Fruit fly (Drosophila melanogaster) whole organism, embryonic: ENCODE measurements around the gene CG18622.

Source experiments
- Asciz ChIP-seq: fragments of 200-800 bp; sonication (Bioruptor generic); optimal IDR thresholded peaks from 2 replicates; lab custom pipeline; 2017; ENCODE audit warnings: missing biosample characterization, mild to moderate bottlenecking, missing genetic modification characterization, missing genetic modification reagents
- Blimp-1 ChIP-seq: fragments of 200-800 bp; sonication (Bioruptor generic); optimal IDR thresholded peaks from 3 replicates; lab custom pipeline; 2018; ENCODE audit warnings: missing biosample characterization, missing genetic modification characterization, mild to moderate bottlenecking, moderate library complexity, missing genetic modification reagents
- CG10565 ChIP-seq: fragments of 200-800 bp; sonication (Bioruptor generic); optimal IDR thresholded peaks from 3 replicates; lab custom pipeline; 2016; ENCODE audit warnings: missing biosample characterization, mild to moderate bottlenecking, missing genetic modification characterization
- CG11723 ChIP-seq: fragments of 200-800 bp; sonication (Bioruptor generic); optimal IDR thresholded peaks from 2 replicates; lab custom pipeline; 2017; ENCODE audit warnings: missing biosample characterization, mild to moderate bottlenecking, missing genetic modification characterization
- CG12299 ChIP-seq: fragments of 200-800 bp; sonication (Bioruptor generic); optimal IDR thresholded peaks from 2 replicates; lab custom pipeline; 2018; ENCODE audit warnings: missing biosample characterization, mild to moderate bottlenecking, missing genetic modification characterization
- CG1233 ChIP-seq: fragments of 200-800 bp; sonication (Bioruptor generic); optimal IDR thresholded peaks from 4 replicates; lab custom pipeline; 2018; ENCODE audit warnings: missing biosample characterization, mild to moderate bottlenecking, missing genetic modification characterization
- CG13287 ChIP-seq: fragments of 200-800 bp; sonication (Bioruptor generic); IDR thresholded peaks from 2 replicates; pipeline ENCODE4 v1.3.6; 2022; ENCODE audit warnings: missing biosample characterization, missing genetic modification characterization; ENCODE audit not compliant: partially characterized antibody
- CG13296 ChIP-seq: fragments of 200-800 bp; sonication (Bioruptor generic); optimal IDR thresholded peaks from 3 replicates; lab custom pipeline; 2018; ENCODE audit warnings: missing biosample characterization, mild to moderate bottlenecking, missing genetic modification characterization
- CG14050 ChIP-seq: fragments of 200-800 bp; sonication (Bioruptor generic); IDR thresholded peaks from 3 replicates; pipeline ENCODE4 v1.3.6; 2022; ENCODE audit warnings: missing biosample characterization, missing genetic modification characterization
- CG14860 ChIP-seq: fragments of 200-800 bp; sonication (Bioruptor generic); IDR thresholded peaks from 3 replicates; pipeline ENCODE4 v1.3.6; 2022; ENCODE audit warnings: missing biosample characterization, missing genetic modification characterization; ENCODE audit not compliant: partially characterized antibody
- CG15601 ChIP-seq: fragments of 200-800 bp; sonication (Bioruptor generic); optimal IDR thresholded peaks from 3 replicates; lab custom pipeline; 2019; ENCODE audit warnings: missing biosample characterization, mild to moderate bottlenecking, missing genetic modification characterization, moderate library complexity
- CG17359 ChIP-seq: fragments of 200-800 bp; sonication (Bioruptor generic); optimal IDR thresholded peaks from 3 replicates; lab custom pipeline; 2018; ENCODE audit warnings: missing biosample characterization, mild to moderate bottlenecking, missing genetic modification characterization, moderate library complexity
- CG18262 ChIP-seq: fragments of 200-800 bp; optimal IDR thresholded peaks from 3 replicates; lab custom pipeline; 2019; ENCODE audit warnings: missing biosample characterization, mild to moderate bottlenecking, missing genetic modification characterization, moderate library complexity
- CG18599 ChIP-seq: fragments of 200-800 bp; sonication (Bioruptor generic); optimal IDR thresholded peaks from 3 replicates; lab custom pipeline; 2017; ENCODE audit warnings: missing biosample characterization, missing genetic modification characterization, mild to moderate bottlenecking, moderate library complexity, missing genetic modification reagents
- CG3065 ChIP-seq: fragments of 200-800 bp; sonication (Bioruptor generic); optimal IDR thresholded peaks from 2 replicates; lab custom pipeline; 2016; ENCODE audit warnings: missing biosample characterization, missing genetic modification characterization
- CG31224 ChIP-seq: fragments of 200-800 bp; sonication (Bioruptor generic); IDR thresholded peaks from 2 replicates; pipeline ENCODE4 v1.3.6; 2022; ENCODE audit warnings: missing biosample characterization, missing genetic modification characterization
- CG3407 ChIP-seq: fragments of 200-800 bp; sonication (Bioruptor generic); optimal IDR thresholded peaks from 2 replicates; lab custom pipeline; 2018; ENCODE audit warnings: missing biosample characterization, mild to moderate bottlenecking, missing genetic modification characterization
- CG6272 ChIP-seq: fragments of 200-800 bp; sonication (Bioruptor generic); IDR thresholded peaks from 2 replicates; pipeline ENCODE4 v1.3.6; 2022; ENCODE audit warnings: missing biosample characterization, missing genetic modification characterization
- CG6689 ChIP-seq: fragments of 200-800 bp; sonication (Bioruptor generic); IDR thresholded peaks from 2 replicates; pipeline ENCODE4 v1.3.6; 2022; ENCODE audit warnings: missing biosample characterization, missing genetic modification characterization
- CG6813 ChIP-seq: fragments of 200-800 bp; sonication (Bioruptor generic); optimal IDR thresholded peaks from 2 replicates; lab custom pipeline; 2017; ENCODE audit warnings: missing biosample characterization, missing genetic modification characterization, mild to moderate bottlenecking, moderate library complexity, missing genetic modification reagents
- CG7372 ChIP-seq: fragments of 200-800 bp; sonication (Bioruptor generic); IDR thresholded peaks from 2 replicates; pipeline ENCODE4 v1.3.6; 2022; ENCODE audit warnings: missing biosample characterization, missing genetic modification characterization
- CG7556 ChIP-seq: fragments of 200-800 bp; sonication (Bioruptor generic); optimal IDR thresholded peaks from 2 replicates; lab custom pipeline; 2017; ENCODE audit warnings: missing biosample characterization, mild to moderate bottlenecking, missing genetic modification characterization
- CG7987 ChIP-seq: fragments of 200-800 bp; sonication (Bioruptor generic); optimal IDR thresholded peaks from 2 replicates; lab custom pipeline; 2018; ENCODE audit warnings: missing biosample characterization, mild to moderate bottlenecking, missing genetic modification characterization, moderate library complexity
- CG8290 ChIP-seq, 3 experiments: fragments of 200-800 bp; sonication (Bioruptor generic); optimal IDR thresholded peaks; 2 replicates each; lab custom pipeline; 2016 to 2019; ENCODE audit warnings: missing biosample characterization in 3 of 3, missing genetic modification characterization in 3 of 3, mild to moderate bottlenecking in 2 of 3, moderate library complexity in 1 of 3
- CG8388 ChIP-seq: fragments of 200-800 bp; sonication (Bioruptor generic); optimal IDR thresholded peaks from 2 replicates; lab custom pipeline; 2019; ENCODE audit warnings: missing biosample characterization, mild to moderate bottlenecking, missing genetic modification characterization, moderate library complexity
- CG9932 ChIP-seq: fragments of 200-800 bp; sonication (Bioruptor generic); IDR thresholded peaks from 2 replicates; pipeline ENCODE4 v1.3.6; 2022; ENCODE audit warnings: missing biosample characterization, missing genetic modification characterization
- Eip74EF ChIP-seq, 2 experiments: fragments of 200-800 bp in 1 of 2; fragments of >200 bp in 1 of 2; sonication (Bioruptor generic) in 1 of 2; optimal IDR thresholded peaks; 2 replicates each; lab custom pipeline; 2017 to 2019; ENCODE audit warnings: missing biosample characterization in 2 of 2, missing genetic modification characterization in 2 of 2, mild to moderate bottlenecking in 1 of 2, moderate library complexity in 1 of 2
- Ets97D ChIP-seq: fragments of 200-800 bp; sonication (Bioruptor generic); optimal IDR thresholded peaks from 3 replicates; lab custom pipeline; 2016; ENCODE audit warnings: missing biosample characterization, missing genetic modification characterization
- Gug ChIP-seq: fragments of 200-800 bp; sonication (Bioruptor generic); IDR thresholded peaks from 4 replicates; pipeline ENCODE4 v1.3.6; 2022; ENCODE audit warnings: missing biosample characterization, missing genetic modification characterization
- Lpt ChIP-seq: fragments of >200 bp; optimal IDR thresholded peaks from 2 replicates; lab custom pipeline; 2018; ENCODE audit warnings: missing biosample characterization, missing genetic modification characterization
- Rfx ChIP-seq: fragments of 200-800 bp; sonication (Bioruptor generic); IDR thresholded peaks from 2 replicates; pipeline ENCODE4 v1.3.6; 2022; ENCODE audit warnings: missing biosample characterization, missing genetic modification characterization
- Sry-β ChIP-seq: fragments of 200-800 bp; sonication (Bioruptor generic); optimal IDR thresholded peaks from 2 replicates; lab custom pipeline; 2018; ENCODE audit warnings: missing biosample characterization, mild to moderate bottlenecking, missing genetic modification characterization, moderate library complexity
- Xbp1 ChIP-seq: fragments of 200-800 bp; sonication (Bioruptor generic); optimal IDR thresholded peaks from 3 replicates; lab custom pipeline; 2016; ENCODE audit warnings: missing biosample characterization, mild to moderate bottlenecking, missing genetic modification characterization
- bowl ChIP-seq: fragments of 200-800 bp; sonication (Bioruptor generic); IDR thresholded peaks from 2 replicates; pipeline ENCODE4 v1.3.6; 2022; ENCODE audit warnings: missing biosample characterization, missing genetic modification characterization
- chm ChIP-seq: fragments of 200-800 bp; sonication (Bioruptor generic); IDR thresholded peaks from 2 replicates; pipeline ENCODE4 v1.3.6; 2022; ENCODE audit warnings: missing biosample characterization, missing genetic modification characterization
- crp ChIP-seq, 2 experiments: fragments of 200-800 bp; sonication (Bioruptor generic); optimal IDR thresholded peaks; 2 replicates in 1 of 2; 3 replicates in 1 of 2; lab custom pipeline; 2017; ENCODE audit warnings: missing biosample characterization in 2 of 2, missing genetic modification characterization in 2 of 2, mild to moderate bottlenecking in 1 of 2, moderate library complexity in 1 of 2
- eve ChIP-seq, 2 experiments: fragments of >200 bp; optimal IDR thresholded peaks; 2 replicates each; lab custom pipeline; 2017; ENCODE audit warnings: missing biosample characterization in 2 of 2, missing genetic modification characterization in 2 of 2
- ewg ChIP-seq: fragments of 200-800 bp; sonication (Bioruptor generic); optimal IDR thresholded peaks from 3 replicates; lab custom pipeline; 2017; ENCODE audit warnings: mild to moderate bottlenecking, missing biosample characterization, missing genetic modification reagents, missing genetic modification characterization
- grn ChIP-seq: fragments of 200-800 bp; sonication (Bioruptor generic); optimal IDR thresholded peaks from 3 replicates; lab custom pipeline; 2017; ENCODE audit warnings: missing biosample characterization, missing genetic modification characterization
- gsb ChIP-seq: fragments of 200-800 bp; sonication (Bioruptor generic); IDR thresholded peaks from 2 replicates; pipeline ENCODE4 v1.3.6; 2022; ENCODE audit warnings: missing biosample characterization, missing genetic modification characterization
- lab ChIP-seq: fragments of 200-800 bp; sonication (Bioruptor generic); optimal IDR thresholded peaks from 3 replicates; lab custom pipeline; 2017; ENCODE audit warnings: missing biosample characterization, missing genetic modification characterization, mild to moderate bottlenecking, moderate library complexity, missing genetic modification reagents
- mirr ChIP-seq: fragments of 200-800 bp; sonication (Bioruptor generic); optimal IDR thresholded peaks from 3 replicates; lab custom pipeline; 2018; ENCODE audit warnings: missing biosample characterization, mild to moderate bottlenecking, missing genetic modification characterization
- nom ChIP-seq: fragments of 200-800 bp; sonication (Bioruptor generic); optimal IDR thresholded peaks from 2 replicates; lab custom pipeline; 2017; ENCODE audit warnings: missing biosample characterization, missing genetic modification characterization, mild to moderate bottlenecking, moderate library complexity, missing genetic modification reagents
- onecut ChIP-seq: fragments of 200-800 bp; sonication (Bioruptor generic); IDR thresholded peaks from 2 replicates; pipeline ENCODE4 v1.3.6; 2022; ENCODE audit warnings: missing biosample characterization, missing genetic modification characterization
- prd ChIP-seq, 3 experiments: fragments of >200 bp in 2 of 3; fragments of 200-800 bp in 1 of 3; sonication (Bioruptor generic) in 1 of 3; optimal IDR thresholded peaks in 2 of 3; IDR thresholded peaks in 1 of 3; 2 replicates in 2 of 3; 3 replicates in 1 of 3; pipeline versions ENCODE4 v1.3.6 to Lab custom; 2017 to 2022; ENCODE audit warnings: missing biosample characterization in 1 of 3, missing genetic modification characterization in 1 of 3
- pros ChIP-seq: fragments of 200-800 bp; sonication (Bioruptor generic); optimal IDR thresholded peaks from 3 replicates; lab custom pipeline; 2019; ENCODE audit warnings: missing biosample characterization, mild to moderate bottlenecking, missing genetic modification characterization, moderate library complexity
- run ChIP-seq: fragments of 200-800 bp; sonication (Bioruptor generic); optimal IDR thresholded peaks from 3 replicates; lab custom pipeline; 2018; ENCODE audit warnings: missing biosample characterization, mild to moderate bottlenecking, missing genetic modification characterization
- z ChIP-seq: fragments of 200-800 bp; sonication (Bioruptor generic); IDR thresholded peaks from 3 replicates; pipeline ENCODE4 v1.3.6; 2022; ENCODE audit warnings: missing biosample characterization, missing genetic modification characterization

CG18622 gene

dm6 chr3R:16982108-16982707 is 5.3 kb downstream of the CG18622 start, which contains the start of gene AhcyL2 (continued):
- TF ChIP-seq CG8290 (GFP tag; optimal IDR thresholded peaks at IDR 0.05; lab: Kevin White, UChicago) (no peak), CG8290 (tag; optimal IDR thresholded peaks at IDR 0.05; lab: Kevin White, UChicago) (peak in 1 of 2 experiments; percentile 6), chm (no peak), ewg (GFP tag; lab: Kevin White, UChicago) (no peak), CG6813 (GFP tag; lab: Kevin White, UChicago) (peak; percentile 17), CG3065 (GFP tag; lab: Kevin White, UChicago) (no peak), Rfx (GFP tag; lab: Robert Waterston, UW) (no peak), prd (optimal IDR thresholded peaks at IDR 0.05; lab: Kevin White, UChicago) (no peak), prd (GFP tag; IDR thresholded peaks at IDR 0.05; lab: Robert Waterston, UW) (no peak), gsb (GFP tag; lab: Robert Waterston, UW) (no peak), grn (GFP tag; lab: Kevin White, UChicago) (peak; percentile 99), mirr (GFP tag; lab: Kevin White, UChicago) (peak; percentile 87), z (GFP tag; lab: Robert Waterston, UW) (0 out of 3 replicates have a peak, but pooled peaks have one; percentile 12), CG10565 (GFP tag; lab: Kevin White, UChicago) (no peak), Lpt (GFP tag; lab: Kevin White, UChicago) (no peak), CG15601 (tag; lab: Kevin White, UChicago) (peak; percentile 79), CG13296 (no peak), Asciz (peak; percentile 0), CG11723 (GFP tag; lab: Kevin White, UChicago) (no peak), CG8388 (GFP tag; lab: Kevin White, UChicago) (no peak), CG17359 (tag; lab: Kevin White, UChicago) (no peak), Xbp1 (no peak), Eip74EF (GFP tag; optimal IDR thresholded peaks at IDR 0.05; lab: Kevin White, UChicago) (peak in 1 of 2 experiments; percentile 19), CG14050 (GFP tag; lab: Robert Waterston, UW) (no peak), Blimp-1 (GFP tag; lab: Kevin White, UChicago) (no peak), CG12299 (tag; lab: Kevin White, UChicago) (no peak), onecut (GFP tag; lab: Robert Waterston, UW) (0 out of 2 replicates have a peak, but pooled peaks have one; percentile 13), CG13287 (no peak), CG18262 (tag; lab: Kevin White, UChicago) (no peak), bowl (GFP tag; lab: Robert Waterston, UW) (no peak), nom (GFP tag; lab: Kevin White, UChicago) (peak; percentile 24), CG9932 (GFP tag; lab: Robert Waterston, UW) (no peak), Ets97D (GFP tag; lab: Kevin White, UChicago) (no peak), CG7556 (GFP tag; lab: Kevin White, UChicago) (no peak), CG6272 (GFP tag; lab: Robert Waterston, UW) (no peak), run (tag; lab: Kevin White, UChicago) (no peak), crp (GFP tag; optimal IDR thresholded peaks at IDR 0.05; lab: Kevin White, UChicago) (no peak), pros (GFP tag; lab: Kevin White, UChicago) (no peak), CG7987 (GFP tag; lab: Kevin White, UChicago) (peak; percentile 87), Sry-β (GFP tag; lab: Kevin White, UChicago) (no peak), CG18599 (GFP tag; lab: Kevin White, UChicago) (peak; percentile 14), CG14860 (no peak), CG31224 (GFP tag; lab: Robert Waterston, UW) (no peak), eve (GFP tag; optimal IDR thresholded peaks at IDR 0.05; lab: Kevin White, UChicago) (peak in 1 of 2 experiments; percentile 27), CG7372 (GFP tag; lab: Robert Waterston, UW) (no peak), CG6689 (GFP tag; lab: Robert Waterston, UW) (no peak), CG3407 (no peak), CG1233 (GFP tag; lab: Kevin White, UChicago) (no peak), lab (GFP tag; lab: Kevin White, UChicago) (peak; percentile 48), Gug (GFP tag; lab: Robert Waterston, UW) (no peak)
